Fruit fly (Drosophila melanogaster) whole organism, prepupa: ENCODE results near the gene Polr3H.

Experiments
- Blimp-1 ChIP-seq: fragments of 200-800 bp; sonication (Bioruptor generic); optimal IDR thresholded peaks from 3 replicates; lab custom pipeline; 2017; ENCODE audit warnings: missing biosample characterization, missing genetic modification characterization, mild to moderate bottlenecking, moderate library complexity, missing genetic modification reagents
- CG10631 ChIP-seq: fragments of 200-800 bp; sonication (Bioruptor generic); optimal IDR thresholded peaks from 2 replicates; lab custom pipeline; 2016; ENCODE audit warnings: missing biosample characterization, missing genetic modification characterization
- CG10669 ChIP-seq: fragments of 200-800 bp; sonication (Bioruptor generic); optimal IDR thresholded peaks from 3 replicates; lab custom pipeline; 2018; ENCODE audit warnings: missing biosample characterization, mild to moderate bottlenecking, missing genetic modification characterization, moderate library complexity
- CG11294 ChIP-seq: fragments of 200-800 bp; sonication (Bioruptor generic); IDR thresholded peaks from 2 replicates; pipeline ENCODE4 v1.3.6; 2022; ENCODE audit warnings: missing biosample characterization, missing genetic modification characterization
- CG11762 ChIP-seq: fragments of 200-800 bp; sonication (Bioruptor generic); optimal IDR thresholded peaks from 3 replicates; lab custom pipeline; 2016; ENCODE audit warnings: missing biosample characterization, missing genetic modification characterization; ENCODE audit not compliant: insufficient read depth
- CG11902 ChIP-seq: fragments of 200-800 bp; sonication (Bioruptor generic); optimal IDR thresholded peaks from 3 replicates; lab custom pipeline; 2016; ENCODE audit warnings: missing biosample characterization, missing genetic modification characterization
- CG15336 ChIP-seq: fragments of 200-800 bp; sonication (Bioruptor generic); IDR thresholded peaks from 2 replicates; pipeline ENCODE4 v1.3.6; 2022; ENCODE audit warnings: missing biosample characterization, missing genetic modification characterization
- CG1621 ChIP-seq: fragments of 200-800 bp; sonication (Bioruptor generic); optimal IDR thresholded peaks from 3 replicates; lab custom pipeline; 2018; ENCODE audit warnings: missing biosample characterization, mild to moderate bottlenecking, missing genetic modification characterization
- CG3032 ChIP-seq: fragments of 200-800 bp; optimal IDR thresholded peaks from 2 replicates; lab custom pipeline; 2019; ENCODE audit warnings: missing biosample characterization, mild to moderate bottlenecking, missing genetic modification characterization, moderate library complexity
- CG31627 ChIP-seq: fragments of 200-800 bp; sonication (Bioruptor generic); optimal IDR thresholded peaks from 3 replicates; lab custom pipeline; 2016; ENCODE audit warnings: missing biosample characterization, missing genetic modification characterization
- CG32006 ChIP-seq: fragments of 200-800 bp; sonication (Bioruptor generic); optimal IDR thresholded peaks from 3 replicates; lab custom pipeline; 2017; ENCODE audit warnings: missing biosample characterization, mild to moderate bottlenecking, missing genetic modification characterization
- CG34406 ChIP-seq: fragments of 200-800 bp; sonication (Bioruptor generic); optimal IDR thresholded peaks from 3 replicates; lab custom pipeline; 2016; ENCODE audit warnings: missing biosample characterization, missing genetic modification characterization
- CG4318 ChIP-seq: fragments of 200-800 bp; sonication (Bioruptor generic); optimal IDR thresholded peaks from 3 replicates; lab custom pipeline; 2017; ENCODE audit warnings: missing biosample characterization, mild to moderate bottlenecking, missing genetic modification characterization
- CG6163 ChIP-seq: fragments of 200-800 bp; sonication (Bioruptor generic); IDR thresholded peaks from 3 replicates; pipeline ENCODE4 v1.3.6; 2022; ENCODE audit warnings: missing biosample characterization, missing genetic modification characterization
- CG6792 ChIP-seq: fragments of 200-800 bp; sonication (Bioruptor generic); optimal IDR thresholded peaks from 3 replicates; lab custom pipeline; 2016; ENCODE audit warnings: missing biosample characterization, missing genetic modification characterization
- CG7368 ChIP-seq: fragments of 200-800 bp; sonication (Bioruptor generic); optimal IDR thresholded peaks from 3 replicates; lab custom pipeline; 2016; ENCODE audit warnings: missing biosample characterization, missing genetic modification characterization
- CG8119 ChIP-seq: fragments of 200-800 bp; sonication (Bioruptor generic); IDR thresholded peaks from 3 replicates; pipeline ENCODE4 v1.3.6; 2022; ENCODE audit warnings: missing biosample characterization, missing genetic modification characterization
- CG8319 ChIP-seq: fragments of 200-800 bp; sonication (Bioruptor generic); optimal IDR thresholded peaks from 3 replicates; lab custom pipeline; 2016; ENCODE audit warnings: missing biosample characterization, missing genetic modification characterization
- CG8632 ChIP-seq: fragments of 200-800 bp; sonication (Bioruptor generic); optimal IDR thresholded peaks from 3 replicates; lab custom pipeline; 2016; ENCODE audit warnings: missing biosample characterization, missing genetic modification characterization
- Eip75B ChIP-seq: fragments of 200-800 bp; sonication (Bioruptor generic); optimal IDR thresholded peaks from 3 replicates; lab custom pipeline; 2016; ENCODE audit warnings: missing biosample characterization, missing genetic modification characterization
- Eip78C ChIP-seq: fragments of 200-800 bp; sonication (Bioruptor generic); peaks from one replicate; lab custom pipeline; 2016; ENCODE audit warnings: missing biosample characterization, missing genetic modification characterization
- Eip93F ChIP-seq: fragments of 200-800 bp; sonication (Bioruptor generic); optimal IDR thresholded peaks from 2 replicates; lab custom pipeline; 2016; ENCODE audit warnings: missing biosample characterization, mild to moderate bottlenecking, missing genetic modification characterization
- Ets21C ChIP-seq: fragments of 200-800 bp; sonication (Bioruptor generic); optimal IDR thresholded peaks from 3 replicates; lab custom pipeline; 2016; ENCODE audit warnings: missing biosample characterization, missing genetic modification characterization
- Ets96B ChIP-seq: fragments of 200-800 bp; optimal IDR thresholded peaks from 2 replicates; lab custom pipeline; 2019; ENCODE audit warnings: missing biosample characterization, mild to moderate bottlenecking, missing genetic modification characterization, moderate library complexity
- Gug ChIP-seq: fragments of 200-800 bp; sonication (Bioruptor generic); IDR thresholded peaks from 2 replicates; pipeline ENCODE4 v1.3.6; 2022; ENCODE audit warnings: missing biosample characterization, missing genetic modification characterization
- Hr39 ChIP-seq: fragments of 200-800 bp; sonication (Bioruptor generic); optimal IDR thresholded peaks from 2 replicates; lab custom pipeline; 2016; ENCODE audit warnings: missing biosample characterization, missing genetic modification characterization
- Hr4 ChIP-seq: fragments of 200-800 bp; sonication (Bioruptor generic); optimal IDR thresholded peaks from 3 replicates; lab custom pipeline; 2016; ENCODE audit warnings: missing biosample characterization, missing genetic modification characterization
- Lpt ChIP-seq: fragments of 200-800 bp; sonication (Bioruptor generic); optimal IDR thresholded peaks from 3 replicates; lab custom pipeline; 2016; ENCODE audit warnings: missing biosample characterization, missing genetic modification characterization
- Met ChIP-seq: fragments of 200-800 bp; sonication (Bioruptor generic); optimal IDR thresholded peaks from 3 replicates; lab custom pipeline; 2016; ENCODE audit warnings: missing biosample characterization, missing genetic modification characterization
- OdsH ChIP-seq: fragments of 200-800 bp; sonication (Bioruptor generic); optimal IDR thresholded peaks from 3 replicates; lab custom pipeline; 2016; ENCODE audit warnings: missing biosample characterization, missing genetic modification characterization
- Sox102F ChIP-seq: fragments of 200-800 bp; sonication (Bioruptor generic); optimal IDR thresholded peaks from 2 replicates; lab custom pipeline; 2016; ENCODE audit warnings: missing biosample characterization, mild to moderate bottlenecking, missing genetic modification characterization
- Sox14 ChIP-seq: fragments of 200-800 bp; sonication (Bioruptor generic); optimal IDR thresholded peaks from 3 replicates; lab custom pipeline; 2016; ENCODE audit warnings: missing biosample characterization, missing genetic modification characterization
- Sox15 ChIP-seq: fragments of 200-800 bp; sonication (Bioruptor generic); optimal IDR thresholded peaks from 3 replicates; lab custom pipeline; 2016; ENCODE audit warnings: missing biosample characterization, missing genetic modification characterization
- achi ChIP-seq: fragments of 200-800 bp; sonication (Bioruptor generic); optimal IDR thresholded peaks from 3 replicates; lab custom pipeline; 2016; ENCODE audit warnings: missing biosample characterization, missing genetic modification characterization
- acj6 ChIP-seq: fragments of 200-800 bp; sonication (Bioruptor generic); optimal IDR thresholded peaks from 3 replicates; lab custom pipeline; 2016; ENCODE audit warnings: missing biosample characterization, missing genetic modification characterization
- cyc ChIP-seq: fragments of 200-800 bp; sonication (Bioruptor generic); optimal IDR thresholded peaks from 3 replicates; lab custom pipeline; 2016; ENCODE audit warnings: missing biosample characterization, missing genetic modification characterization
- dac ChIP-seq: fragments of 200-800 bp; sonication (Bioruptor generic); optimal IDR thresholded peaks from 2 replicates; lab custom pipeline; 2017; ENCODE audit warnings: missing biosample characterization, mild to moderate bottlenecking, missing genetic modification characterization
- dsx ChIP-seq: fragments of 200-800 bp; optimal IDR thresholded peaks from 3 replicates; lab custom pipeline; 2019; ENCODE audit warnings: missing biosample characterization, mild to moderate bottlenecking, missing genetic modification characterization, moderate library complexity; ENCODE audit not compliant: poor library complexity, severe bottlenecking
- eg ChIP-seq: fragments of 200-800 bp; sonication (Bioruptor generic); IDR thresholded peaks from 3 replicates; pipeline ENCODE4 v1.3.6; 2022; ENCODE audit warnings: missing biosample characterization, missing genetic modification characterization
- esn ChIP-seq: fragments of 200-800 bp; sonication (Bioruptor generic); optimal IDR thresholded peaks from 2 replicates; lab custom pipeline; 2016; ENCODE audit warnings: missing biosample characterization, mild to moderate bottlenecking, missing genetic modification characterization, moderate library complexity
- fd59A ChIP-seq: fragments of 200-800 bp; sonication (Bioruptor generic); optimal IDR thresholded peaks from 2 replicates; lab custom pipeline; 2017; ENCODE audit warnings: missing biosample characterization, mild to moderate bottlenecking, missing genetic modification characterization, missing genetic modification reagents
- fkh ChIP-seq: fragments of 200-800 bp; sonication (Bioruptor generic); optimal IDR thresholded peaks from 3 replicates; lab custom pipeline; 2017; ENCODE audit warnings: missing biosample characterization, mild to moderate bottlenecking, missing genetic modification characterization, moderate library complexity
- lz ChIP-seq: fragments of 200-800 bp; sonication (Bioruptor generic); optimal IDR thresholded peaks from 3 replicates; lab custom pipeline; 2016; ENCODE audit warnings: missing biosample characterization, missing genetic modification characterization
- pdm3 ChIP-seq: fragments of 200-800 bp; sonication (Bioruptor generic); optimal IDR thresholded peaks from 3 replicates; lab custom pipeline; 2016; ENCODE audit warnings: missing biosample characterization, missing genetic modification characterization
- salr ChIP-seq, 2 experiments: fragments of 200-800 bp; sonication (Bioruptor generic); optimal IDR thresholded peaks; 3 replicates each; lab custom pipeline; 2016 to 2018; ENCODE audit warnings: missing biosample characterization in 2 of 2, missing genetic modification characterization in 2 of 2, mild to moderate bottlenecking in 1 of 2
- spab ChIP-seq: fragments of 200-800 bp; sonication (Bioruptor generic); optimal IDR thresholded peaks from 2 replicates; lab custom pipeline; 2017; ENCODE audit warnings: missing biosample characterization, mild to moderate bottlenecking, missing genetic modification characterization, missing genetic modification reagents
- ss ChIP-seq, 2 experiments: fragments of 200-800 bp; sonication (Bioruptor generic); optimal IDR thresholded peaks; 2 replicates in 1 of 2; 3 replicates in 1 of 2; lab custom pipeline; 2017 to 2018; ENCODE audit warnings: mild to moderate bottlenecking in 2 of 2, missing biosample characterization in 2 of 2, missing genetic modification characterization in 2 of 2, moderate library complexity in 1 of 2

The Polr3H gene

DNA sequence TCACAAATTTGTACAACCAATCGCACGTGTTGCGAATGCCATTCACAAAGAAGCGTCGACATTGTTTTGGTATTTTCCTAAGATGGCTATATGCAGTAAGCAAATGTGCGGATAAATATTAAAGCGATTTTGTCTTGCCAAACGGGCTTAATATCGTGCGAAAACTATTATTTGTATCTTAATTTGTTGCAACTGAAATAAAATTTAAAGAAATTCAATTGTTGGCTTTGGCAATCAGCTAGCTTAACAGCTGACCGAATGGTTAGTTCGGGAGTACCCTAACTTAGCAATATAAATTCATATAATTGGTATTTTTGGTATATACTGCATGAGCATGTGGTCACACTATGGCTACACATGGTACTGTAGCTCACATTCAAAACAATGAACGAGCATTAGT lies at the start of gene Polr3H, which contains the start of gene RIOK1:
Gene Polr3H, plus strand, starts transcription at position 347 of the 400 bp plus-strand sequence.
Gene RIOK1, minus strand, starts transcription at position 65 of the 400 bp plus-strand sequence.
- TF ChIP-seq achi (GFP tag; lab: Kevin White, UChicago) (peak; percentile 70), CG10631 (GFP tag; lab: Kevin White, UChicago) (peak; percentile 65), CG15336 (GFP tag; lab: Robert Waterston, UW) (peak; percentile 60), CG6792 (GFP tag; lab: Kevin White, UChicago) (no peak), CG11762 (GFP tag; lab: Kevin White, UChicago) (peak; percentile 49), Met (GFP tag; lab: Kevin White, UChicago) (no peak), salr (GFP tag; optimal IDR thresholded peaks at IDR 0.05; lab: Kevin White, UChicago) (peak in 1 of 2 experiments; percentile 24), CG6163 (no peak), CG31627 (GFP tag; lab: Kevin White, UChicago) (peak; percentile 82), Sox102F (GFP tag; lab: Kevin White, UChicago) (peak; percentile 62), Eip93F (GFP tag; lab: Kevin White, UChicago) (no peak), OdsH (GFP tag; lab: Kevin White, UChicago) (peak; percentile 79), Lpt (GFP tag; lab: Kevin White, UChicago) (no peak), fd59A (GFP tag; lab: Kevin White, UChicago) (no peak), Sox15 (GFP tag; lab: Kevin White, UChicago) (peak; percentile 58), eg (peak; percentile 65), CG32006 (GFP tag; lab: Kevin White, UChicago) (no peak), CG8119 (GFP tag; lab: Robert Waterston, UW) (no peak), Hr39 (GFP tag; lab: Kevin White, UChicago) (peak; percentile 83), acj6 (peak; percentile 73), CG11902 (peak; percentile 55), lz (GFP tag; lab: Kevin White, UChicago) (peak; percentile 69), CG8319 (GFP tag; lab: Kevin White, UChicago) (peak; percentile 37), CG8632 (GFP tag; lab: Kevin White, UChicago) (peak; percentile 4), esn (peak; percentile 79), CG7368 (GFP tag; lab: Kevin White, UChicago) (peak; percentile 53), Sox14 (GFP tag; lab: Kevin White, UChicago) (peak; percentile 84)

- TF ChIP-seq CG32006 (GFP tag; lab: Kevin White, UChicago) (peak; percentile 54), acj6 (peak; percentile 40), CG3032 (tag; lab: Kevin White, UChicago) (peak; percentile 59), CG15336 (GFP tag; lab: Robert Waterston, UW) (peak; percentile 42), ss (GFP tag; optimal IDR thresholded peaks at IDR 0.05; lab: Kevin White, UChicago) (peak in 1 of 2 experiments; percentile 42), CG11294 (GFP tag; lab: Robert Waterston, UW) (0 out of 2 replicates have a peak, but pooled peaks have one; percentile 7), CG7368 (GFP tag; lab: Kevin White, UChicago) (peak; percentile 63), CG10669 (GFP tag; lab: Kevin White, UChicago) (no peak), Sox14 (GFP tag; lab: Kevin White, UChicago) (no peak), Eip78C (no peak), CG8319 (GFP tag; lab: Kevin White, UChicago) (no peak), dsx (GFP tag; lab: Kevin White, UChicago) (peak; percentile 41), Eip75B (GFP tag; lab: Kevin White, UChicago) (no peak), eg (0 out of 3 replicates have a peak, but pooled peaks have one; percentile 19), Ets96B (tag; lab: Kevin White, UChicago) (peak; percentile 54), Hr4 (GFP tag; lab: Kevin White, UChicago) (peak; percentile 5), CG10631 (GFP tag; lab: Kevin White, UChicago) (peak; percentile 37), CG4318 (GFP tag; lab: Kevin White, UChicago) (peak; percentile 1), cyc (GFP tag; lab: Kevin White, UChicago) (no peak), Met (GFP tag; lab: Kevin White, UChicago) (no peak), spab (GFP tag; lab: Kevin White, UChicago) (peak; percentile 11), CG34406 (GFP tag; lab: Kevin White, UChicago) (peak; percentile 45), dac (GFP tag; lab: Kevin White, UChicago) (no peak), Sox102F (GFP tag; lab: Kevin White, UChicago) (no peak), Eip93F (GFP tag; lab: Kevin White, UChicago) (no peak), pdm3 (GFP tag; lab: Kevin White, UChicago) (no peak), lz (GFP tag; lab: Kevin White, UChicago) (no peak), CG8632 (GFP tag; lab: Kevin White, UChicago) (peak; percentile 11), CG6792 (GFP tag; lab: Kevin White, UChicago) (peak; percentile 12), CG1621 (tag; lab: Kevin White, UChicago) (no peak), fkh (no peak), Gug (GFP tag; lab: Robert Waterston, UW) (no peak), Ets21C (GFP tag; lab: Kevin White, UChicago) (no peak), CG11902 (no peak), Blimp-1 (GFP tag; lab: Kevin White, UChicago) (no peak)
These were observed 49.3 kb upstream of the Polr3H start for dm6 chr3L:11599255-11599654.
